Worm (Caenorhabditis elegans) whole organism, L1 larva: Measurements from ENCODE around the gene myo-3.

Experiments
- lsy-2 ChIP-seq, 2 experiments: fragments of 150-350 bp; optimal IDR thresholded peaks; 2 replicates each; lab custom pipeline; 2014; ENCODE audit warnings: missing biosample characterization in 2 of 2, missing genetic modification characterization in 2 of 2
- mep-1 ChIP-seq: fragments of 150-350 bp; optimal IDR thresholded peaks from 2 replicates; lab custom pipeline; 2014; ENCODE audit warnings: missing biosample characterization, missing genetic modification characterization
- nhr-11 ChIP-seq: fragments of 150-350 bp; optimal IDR thresholded peaks from 2 replicates; lab custom pipeline; 2014; ENCODE audit warnings: missing biosample characterization, missing genetic modification characterization
- nhr-28 ChIP-seq: fragments of 150-350 bp; optimal IDR thresholded peaks from 2 replicates; lab custom pipeline; 2014; ENCODE audit warnings: missing biosample characterization, missing genetic modification characterization
- rnt-1 ChIP-seq: sonication (generic microtip); optimal IDR thresholded peaks from 2 replicates; lab custom pipeline; 2016; ENCODE audit warnings: mild to moderate bottlenecking, missing genetic modification characterization, moderate library complexity, missing compliant biosample characterization
- snpc-4 ChIP-seq: fragments of 150-350 bp; optimal IDR thresholded peaks from 2 replicates; lab custom pipeline; 2014; ENCODE audit warnings: missing biosample characterization, missing genetic modification characterization
- unc-62 ChIP-seq: fragments of 150-350 bp; optimal IDR thresholded peaks from 2 replicates; lab custom pipeline; 2014; ENCODE audit warnings: missing biosample characterization, missing genetic modification reagents, missing genetic modification characterization
- zag-1 ChIP-seq: fragments of 150-350 bp; optimal IDR thresholded peaks from 2 replicates; lab custom pipeline; 2014; ENCODE audit warnings: missing biosample characterization, missing genetic modification characterization
- zip-4 ChIP-seq: fragments of 200-800 bp; sonication (Bioruptor generic); optimal IDR thresholded peaks from 2 replicates; lab custom pipeline; 2018; ENCODE audit warnings: mild to moderate bottlenecking, missing genetic modification characterization, moderate library complexity, missing compliant biosample characterization
- ztf-11 ChIP-seq, 2 experiments: sonication (generic microtip); optimal IDR thresholded peaks; 2 replicates each; lab custom pipeline; 2016 to 2017; ENCODE audit warnings: missing genetic modification characterization in 2 of 2, missing biosample characterization in 1 of 2, missing compliant biosample characterization in 1 of 2

- TF ChIP-seq unc-62: no peak
- TF ChIP-seq ztf-11 (tag; optimal IDR thresholded peaks at IDR 0.05; lab: Kevin White, UChicago): no peak
- TF ChIP-seq snpc-4 (tag; lab: Kevin White, UChicago): no peak
- TF ChIP-seq rnt-1 (tag; lab: Kevin White, UChicago): no peak
- no peak for TF ChIP-seq nhr-28 (tag; lab: Kevin White, UChicago)
- TF ChIP-seq zip-4 (GFP tag; lab: Kevin White, UChicago): no peak
- TF ChIP-seq lsy-2 (tag; optimal IDR thresholded peaks at IDR 0.05; lab: Kevin White, UChicago): no peak
- TF ChIP-seq mep-1 (tag; lab: Kevin White, UChicago): no peak
- TF ChIP-seq nhr-11: no peak
- TF ChIP-seq zag-1 (tag; lab: Kevin White, UChicago): no peak
Measured at ce11 chrV:12281508-12281907, 47.4 kb upstream of the myo-3 start.
